Worm (Caenorhabditis elegans): ENCODE results near the gene F09C12.8.

ce11 chrII:5112082-5112481 lies at the start of gene F09C12.8:
- TF ChIP-seq hmg-4 (GFP tag; optimal IDR thresholded peaks at IDR 0.05) (no peak), scrt-1 (GFP tag; IDR thresholded peaks at IDR 0.05) (no peak), ama-1 (optimal IDR thresholded peaks at IDR 0.05) (no peak), hnd-1 (tag; optimal IDR thresholded peaks at IDR 0.05) (no peak), tbx-37 (GFP tag; conservative IDR thresholded peaks at IDR 0.05) (no peak), ets-7 (tag; optimal IDR thresholded peaks at IDR 0.05) (no peak), sea-1 (GFP tag; conservative IDR thresholded peaks at IDR 0.05) (no peak), hmbx-1 (tag; optimal IDR thresholded peaks at IDR 0.05) (no peak), tra-4 (tag; optimal IDR thresholded peaks at IDR 0.05) (no peak)

Measured in whole organism, early embryonic.